Fruit fly (Drosophila melanogaster) ovary, adult (tissue): ENCODE measurements around the gene Cht2.

ENCODE experiments used
- CG17801 ChIP-seq: fragments of 200-800 bp; optimal IDR thresholded peaks from 2 replicates; lab custom pipeline; 2019; ENCODE audit warnings: missing biosample characterization, mild to moderate bottlenecking, missing genetic modification characterization, moderate library complexity; ENCODE audit not compliant: partially characterized antibody

The Cht2 gene

dm6 chr3L:1755458-1755984 lies at the start of gene Cht2:
Gene Cht2, minus strand, starts transcription at chr3L:1755934.
- TF ChIP-seq CG17801 (GFP tag; lab: Kevin White, UChicago), result peak; percentile 56

- TF ChIP-seq CG17801 (GFP tag; lab: Kevin White, UChicago), result peak; percentile 35
These were observed 47.1 kb upstream of the Cht2 start, which contains the start of the genes JTBR and CG42676 for dm6 chr3L:1802802-1803201. Gene JTBR, minus strand, starts transcription at chr3L:1802856. Gene CG42676, plus strand, starts transcription at chr3L:1803107.

- TF ChIP-seq CG17801 (GFP tag; lab: Kevin White, UChicago), result no peak
These were observed 42.9 kb upstream of the Cht2 start, which contains the start of gene Patj for dm6 chr3L:1798649-1799048. Gene Patj, plus strand, starts transcription at chr3L:1798803.

dm6 chr3L:1797005-1797404 lies 41.3 kb upstream of the Cht2 start, which contains the start of gene CG12020:
Gene CG12020, plus strand, starts transcription at chr3L:1797305.
- TF ChIP-seq CG17801 (GFP tag; lab: Kevin White, UChicago), result no peak

dm6 chr3L:1794943-1795696 lies 39.4 kb upstream of the Cht2 start, which contains the start of the genes alpha-Spec, dlt and Cdc37:
Gene alpha-Spec, minus strand, starts transcription at chr3L:1795328.
Gene dlt, minus strand, starts transcription at chr3L:1795328.
Gene Cdc37, plus strand, starts transcription at chr3L:1795392.
- TF ChIP-seq CG17801 (GFP tag; lab: Kevin White, UChicago), result peak; percentile 75

- peak; percentile 3 for TF ChIP-seq CG17801 (GFP tag; lab: Kevin White, UChicago)
These were observed 38.6 kb upstream of the Cht2 start for dm6 chr3L:1794164-1794942.

- TF ChIP-seq CG17801 (GFP tag; lab: Kevin White, UChicago), result no peak
These were observed 33.6 kb upstream of the Cht2 start for dm6 chr3L:1789339-1789738.

- TF ChIP-seq CG17801 (GFP tag; lab: Kevin White, UChicago), result no peak
These were observed 28.4 kb upstream of the Cht2 start for dm6 chr3L:1784092-1784491.

dm6 chr3L:1777249-1777648 lies 21.5 kb upstream of the Cht2 start, which contains the start of the genes CG2021 and mRpL46:
Gene CG2021, minus strand, starts transcription at chr3L:1777411.
Gene mRpL46, plus strand, starts transcription at chr3L:1777439.
- TF ChIP-seq CG17801 (GFP tag; lab: Kevin White, UChicago), result no peak

- peak; percentile 94 for TF ChIP-seq CG17801 (GFP tag; lab: Kevin White, UChicago)
These were observed 19.2 kb upstream of the Cht2 start, which contains the start of the genes CG13933 and PolD2 for dm6 chr3L:1774713-1775648. Gene CG13933, minus strand, starts transcription at chr3L:1775147. Gene PolD2, plus strand, starts transcription at chr3L:1775633.

- TF ChIP-seq CG17801 (GFP tag; lab: Kevin White, UChicago), result no peak
These were observed 16.9 kb upstream of the Cht2 start for dm6 chr3L:1772593-1772992.

- TF ChIP-seq CG17801 (GFP tag; lab: Kevin White, UChicago), result no peak
These were observed 15.9 kb upstream of the Cht2 start, which contains the start of gene Dhc62B for dm6 chr3L:1771658-1772057. Gene Dhc62B, minus strand, starts transcription at chr3L:1771758.

dm6 chr3L:1756143-1756542 lies 409 bp upstream of the Cht2 start, which contains the start of gene CG8001:
Gene CG8001, plus strand, starts transcription at chr3L:1756159.
- no peak for TF ChIP-seq CG17801 (GFP tag; lab: Kevin White, UChicago)

- no peak for TF ChIP-seq CG17801 (GFP tag; lab: Kevin White, UChicago)
These were observed 799 bp downstream of the Cht2 start for dm6 chr3L:1754935-1755334.
